Worm (Caenorhabditis elegans): Measurements from ENCODE around the gene T19C3.7.

The T19C3.7 gene

DNA sequence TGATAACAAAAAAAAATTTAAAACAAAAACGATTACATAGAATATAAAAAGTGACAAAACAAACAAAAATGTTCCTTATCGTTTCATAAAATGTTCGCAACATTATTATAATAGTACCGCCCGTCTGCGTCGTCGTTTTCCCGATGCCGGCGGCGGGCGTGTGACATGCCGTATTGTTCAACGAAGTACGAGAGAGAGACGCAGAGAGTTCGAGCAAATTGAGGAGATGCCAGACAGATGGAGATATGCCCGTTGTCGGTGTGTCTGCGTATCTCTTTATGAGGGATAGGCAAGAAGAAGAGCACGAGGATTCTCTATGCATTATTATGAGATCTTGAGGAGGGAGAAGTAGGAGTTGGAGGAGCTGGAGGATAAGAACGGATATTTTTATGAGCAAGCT is 12.2 kb downstream of the T19C3.7 start (continued):
- TF ChIP-seq lin-40 (tag; optimal IDR thresholded peaks at IDR 0.05), result peak; percentile 84
- TF ChIP-seq F22D6.2 (tag; optimal IDR thresholded peaks at IDR 0.05), result peak; percentile 20
- no peak for TF ChIP-seq sptf-2 (GFP tag; optimal IDR thresholded peaks at IDR 0.05)
- TF ChIP-seq lsl-1 (GFP tag; optimal IDR thresholded peaks at IDR 0.05), result no peak
- peak; percentile 57 for TF ChIP-seq unc-62 (GFP tag; optimal IDR thresholded peaks at IDR 0.05)
- no peak for TF ChIP-seq hlh-26 (GFP tag; conservative IDR thresholded peaks at IDR 0.05)
- TF ChIP-seq Y67H2A.10 (GFP tag; conservative IDR thresholded peaks at IDR 0.05), result no peak
- TF ChIP-seq B0336.3 (GFP tag; IDR thresholded peaks at IDR 0.05), result peak; percentile 80
- no peak for TF ChIP-seq ztf-25 (GFP tag; IDR thresholded peaks at IDR 0.05)
- peak; percentile 42 for TF ChIP-seq gei-17 (GFP tag; optimal IDR thresholded peaks at IDR 0.05)
- TF ChIP-seq lin-26 (GFP tag; IDR thresholded peaks at IDR 0.05), result peak; percentile 59; the same call in 1 of the 2 replicates
- no peak for TF ChIP-seq snpc-1.1 (tag; optimal IDR thresholded peaks at IDR 0.05; ENCODE audit: insufficient read depth)
- TF ChIP-seq F37B4.10 (GFP tag; IDR thresholded peaks at IDR 0.05), result no peak
- no peak for TF ChIP-seq dpl-1 (GFP tag; optimal IDR thresholded peaks at IDR 0.05)
- TF ChIP-seq efl-1 (GFP tag; optimal IDR thresholded peaks at IDR 0.05), result no peak
- no peak for TF ChIP-seq zim-3 (tag; optimal IDR thresholded peaks at IDR 0.05)
- peak in 1 of 3 experiments; percentile 18 for TF ChIP-seq lin-35 (GFP tag; optimal IDR thresholded peaks at IDR 0.05)
- no peak for TF ChIP-seq F39B2.1 (GFP tag; IDR thresholded peaks at IDR 0.05)
- TF ChIP-seq lsy-27 (tag; optimal IDR thresholded peaks at IDR 0.05; ENCODE audit: borderline replicate concordance, insufficient read depth), result no peak
- 0 out of 2 replicates have a peak, but pooled peaks have one; percentile 60 for TF ChIP-seq ztf-6 (GFP tag; IDR thresholded peaks at IDR 0.05)
- peak; percentile 39; the same call in 1 of the 2 replicates for TF ChIP-seq C06A6.2 (GFP tag; conservative IDR thresholded peaks at IDR 0.05)
- TF ChIP-seq pbrm-1 (GFP tag; IDR thresholded peaks at IDR 0.05), result peak; percentile 67
- TF ChIP-seq unc-130 (GFP tag; optimal IDR thresholded peaks at IDR 0.05), result no peak
- peak; percentile 62 for TF ChIP-seq atf-7 (tag; optimal IDR thresholded peaks at IDR 0.05)
- TF ChIP-seq nhr-120 (GFP tag; IDR thresholded peaks at IDR 0.05), result no peak
- no peak for TF ChIP-seq ztf-3 (GFP tag; optimal IDR thresholded peaks at IDR 0.05)
- no peak for TF ChIP-seq T07F8.4 (tag; optimal IDR thresholded peaks at IDR 0.05)
- TF ChIP-seq ZK185.1 (tag; optimal IDR thresholded peaks at IDR 0.05; ENCODE audit: poor library complexity, severe bottlenecking), result no peak
- no peak for TF ChIP-seq nfya-1 (tag; optimal IDR thresholded peaks at IDR 0.05; ENCODE audit: borderline replicate concordance, insufficient read depth)
- TF ChIP-seq hrde-1 (tag; optimal IDR thresholded peaks at IDR 0.05; ENCODE audit: borderline replicate concordance), result no peak
- TF ChIP-seq cebp-1 (GFP tag; IDR thresholded peaks at IDR 0.05), result peak; percentile 49; the same call in 1 of the 2 replicates
- peak; percentile 84 for TF ChIP-seq cebp-1 (tag; optimal IDR thresholded peaks at IDR 0.05)
- peak; percentile 25 for TF ChIP-seq repo-1 (tag; optimal IDR thresholded peaks at IDR 0.05)
- no peak for TF ChIP-seq rpc-1 (optimal IDR thresholded peaks at IDR 0.05)
- TF ChIP-seq rpc-1 (tag; optimal IDR thresholded peaks at IDR 0.05), result no peak
- TF ChIP-seq T26A5.8 (tag; optimal IDR thresholded peaks at IDR 0.05), result no peak
- TF ChIP-seq let-526 (GFP tag; IDR thresholded peaks at IDR 0.05), result no peak
- peak; percentile 64 for TF ChIP-seq ets-4 (GFP tag; optimal IDR thresholded peaks at IDR 0.05)
- TF ChIP-seq rcor-1 (GFP tag; IDR thresholded peaks at IDR 0.05), result peak; percentile 78
- no peak for TF ChIP-seq F52B5.7 (tag; optimal IDR thresholded peaks at IDR 0.05)
- TF ChIP-seq K12H6.12 (tag; optimal IDR thresholded peaks at IDR 0.05), result peak; percentile 89
- peak; percentile 83 for TF ChIP-seq hmg-1.2 (GFP tag; IDR thresholded peaks at IDR 0.05)
- TF ChIP-seq snpc-4 (GFP tag; optimal IDR thresholded peaks at IDR 0.05), result no peak
- TF ChIP-seq snpc-4 (tag; optimal IDR thresholded peaks at IDR 0.05), result peak; percentile 56 to 78 (median 67)
- TF ChIP-seq bed-1 (GFP tag; IDR thresholded peaks at IDR 0.05), result no peak
- peak; percentile 97 for TF ChIP-seq attf-5 (GFP tag; optimal IDR thresholded peaks at IDR 0.05)
- no peak for TF ChIP-seq sdz-38 (tag; optimal IDR thresholded peaks at IDR 0.05)
- peak; percentile 44 for TF ChIP-seq athp-1 (tag; optimal IDR thresholded peaks at IDR 0.05)
- peak; percentile 69 for TF ChIP-seq tbp1 (GFP tag; optimal IDR thresholded peaks at IDR 0.05)
